Fruit fly (Drosophila melanogaster) whole organism, adult: Measurements from ENCODE around the gene Non3.

Experiments used
- CG11617 ChIP-seq: fragments of 200-800 bp; sonication (Bioruptor generic); optimal IDR thresholded peaks from 2 replicates; lab custom pipeline; 2017; ENCODE audit warnings: mild to moderate bottlenecking, missing biosample characterization, missing genetic modification reagents, missing genetic modification characterization
- CG33017 ChIP-seq: fragments of 200-800 bp; sonication (Bioruptor generic); optimal IDR thresholded peaks from 2 replicates; lab custom pipeline; 2018; ENCODE audit warnings: missing biosample characterization, mild to moderate bottlenecking, missing genetic modification characterization, moderate library complexity
- CG7045 ChIP-seq: fragments of 200-800 bp; sonication (Bioruptor generic); optimal IDR thresholded peaks from 2 replicates; lab custom pipeline; 2017; ENCODE audit warnings: missing biosample characterization, mild to moderate bottlenecking, missing genetic modification characterization
- bab1 ChIP-seq: fragments of 200-800 bp; sonication (Bioruptor generic); optimal IDR thresholded peaks from 3 replicates; lab custom pipeline; 2019; ENCODE audit warnings: missing biosample characterization, mild to moderate bottlenecking, missing genetic modification characterization, moderate library complexity
- cic ChIP-seq: fragments of 200-800 bp; sonication (Bioruptor generic); optimal IDR thresholded peaks from 2 replicates; lab custom pipeline; 2017; ENCODE audit warnings: missing biosample characterization, mild to moderate bottlenecking, missing genetic modification characterization, moderate library complexity
- cnc ChIP-seq, 2 experiments: fragments of >200 bp; optimal IDR thresholded peaks; 2 replicates each; lab custom pipeline; 2017
- toe ChIP-seq: fragments of 200-800 bp; sonication (Bioruptor generic); optimal IDR thresholded peaks from 2 replicates; lab custom pipeline; 2016; ENCODE audit warnings: missing biosample characterization, missing genetic modification characterization

- TF ChIP-seq CG33017 (tag; lab: Kevin White, UChicago) (no peak), CG7045 (GFP tag; lab: Kevin White, UChicago) (no peak), CG11617 (GFP tag; lab: Kevin White, UChicago) (no peak), toe (GFP tag; lab: Kevin White, UChicago) (no peak), cnc (optimal IDR thresholded peaks at IDR 0.05; lab: Kevin White, UChicago) (no peak), cic (GFP tag; lab: Kevin White, UChicago) (no peak), bab1 (GFP tag; lab: Kevin White, UChicago) (no peak)
Measured at dm6 chr3R:18261602-18262001, 38.1 kb downstream of the Non3 start.
